Fruit fly (Drosophila melanogaster): ENCODE data around the gene CG7990.
A peak's percentile ranks its signal among the peaks of the same experiment; 100 is the strongest.

CG7990 gene

DNA sequence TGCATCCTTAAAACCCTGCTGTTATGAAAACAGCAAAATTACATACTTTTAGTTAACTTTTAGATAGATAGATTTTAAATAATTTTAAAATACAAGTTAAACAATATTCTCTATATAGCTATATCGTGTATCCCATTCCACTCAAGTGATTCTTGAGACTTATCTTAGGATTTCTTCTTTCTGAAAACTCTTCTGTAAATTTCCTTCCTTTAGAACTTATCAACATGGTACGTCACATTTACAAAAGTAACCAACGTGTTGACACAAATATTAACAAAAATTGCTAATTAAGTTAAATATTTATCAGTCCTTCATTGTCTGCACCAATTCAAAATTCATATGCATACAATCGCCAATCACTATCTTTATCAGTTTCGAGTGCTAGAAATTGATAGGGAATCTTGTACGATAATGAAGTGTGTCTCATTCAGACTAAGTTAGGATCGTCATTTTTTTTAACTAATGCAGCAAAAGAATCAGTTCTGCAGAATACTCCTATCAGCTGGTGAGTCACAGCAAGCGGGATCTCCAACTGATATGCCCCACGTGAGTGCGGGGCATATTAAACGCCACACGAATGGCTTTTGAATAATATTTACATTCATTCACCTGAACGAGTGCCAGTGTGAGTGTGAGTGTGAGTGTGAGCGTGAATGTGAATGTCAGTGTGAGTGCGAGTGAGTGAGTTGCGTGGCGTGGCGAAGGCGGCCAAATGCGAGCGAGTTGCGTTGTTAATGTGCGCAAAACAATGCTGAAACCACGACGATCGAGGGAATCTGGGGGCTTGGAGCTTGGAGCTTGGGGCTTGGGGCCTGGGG, 34.0 kb downstream of the CG7990 start (continued):
- TF ChIP-seq vfl (GFP tag; optimal IDR thresholded peaks at IDR 0.05) (no peak), CG33557 (GFP tag; optimal IDR thresholded peaks at IDR 0.05) (no peak), Drgx (GFP tag; IDR thresholded peaks at IDR 0.05) (no peak), Camta (GFP tag; optimal IDR thresholded peaks at IDR 0.05) (no peak), CG17328 (GFP tag; IDR thresholded peaks at IDR 0.05) (peak; percentile 33; the same call in 1 of the 2 replicates), ind (GFP tag; optimal IDR thresholded peaks at IDR 0.05) (no peak), CG31388 (GFP tag; optimal IDR thresholded peaks at IDR 0.05) (no peak), MESR4 (GFP tag; optimal IDR thresholded peaks at IDR 0.05) (no peak), gcm (GFP tag; optimal IDR thresholded peaks at IDR 0.05) (no peak), MBD-R2 (GFP tag; IDR thresholded peaks at IDR 0.05) (0 out of 2 replicates have a peak, but pooled peaks have one; percentile 12), crol (GFP tag; IDR thresholded peaks at IDR 0.05) (peak; percentile 23; the same call in 1 of the 2 replicates), Poxn (GFP tag; IDR thresholded peaks at IDR 0.05) (no peak), tgo (GFP tag; IDR thresholded peaks at IDR 0.05) (0 out of 3 replicates have a peak, but pooled peaks have one; percentile 13), CG32532 (GFP tag; IDR thresholded peaks at IDR 0.05) (peak; percentile 34; the same call in 1 of the 2 replicates), CG3065 (GFP tag; optimal IDR thresholded peaks at IDR 0.05) (no peak), CG5180 (GFP tag; optimal IDR thresholded peaks at IDR 0.05) (no peak), tup (GFP tag; optimal IDR thresholded peaks at IDR 0.05) (no peak), amos (GFP tag; IDR thresholded peaks at IDR 0.05; ENCODE audit: partially characterized antibody) (no peak; the same call in 1 of the 2 replicates), Opbp (GFP tag; IDR thresholded peaks at IDR 0.05; ENCODE audit: partially characterized antibody) (no peak), CG14050 (GFP tag; IDR thresholded peaks at IDR 0.05) (no peak), luna (GFP tag; optimal IDR thresholded peaks at IDR 0.05) (no peak), CG11093 (GFP tag; IDR thresholded peaks at IDR 0.05) (no peak), dmrt99B (tag; optimal IDR thresholded peaks at IDR 0.05) (no peak), slou (GFP tag; optimal IDR thresholded peaks at IDR 0.05) (no peak), h (optimal IDR thresholded peaks at IDR 0.05) (no peak), CG4424 (GFP tag; optimal IDR thresholded peaks at IDR 0.05) (no peak), CG17829 (tag; optimal IDR thresholded peaks at IDR 0.05) (no peak), CG11696 (GFP tag; IDR thresholded peaks at IDR 0.05) (no peak), CG6813 (GFP tag; optimal IDR thresholded peaks at IDR 0.05) (no peak), CG10147 (GFP tag; optimal IDR thresholded peaks at IDR 0.05) (no peak), CG11456 (GFP tag; IDR thresholded peaks at IDR 0.05) (no peak), HLH4C (GFP tag; IDR thresholded peaks at IDR 0.05; ENCODE audit: partially characterized antibody) (no peak), psq (GFP tag; optimal IDR thresholded peaks at IDR 0.05) (no peak), bsh (GFP tag; optimal IDR thresholded peaks at IDR 0.05) (no peak), pros (GFP tag; optimal IDR thresholded peaks at IDR 0.05) (no peak), CG7271 (tag; optimal IDR thresholded peaks at IDR 0.05) (no peak), HmgD (GFP tag; optimal IDR thresholded peaks at IDR 0.05) (no peak), CG7963 (GFP tag; IDR thresholded peaks at IDR 0.05; ENCODE audit: partially characterized antibody) (no peak), fd96Cb (tag; optimal IDR thresholded peaks at IDR 0.05) (no peak), bbx (GFP tag; IDR thresholded peaks at IDR 0.05; ENCODE audit: partially characterized antibody) (no peak), CG17912 (GFP tag; optimal IDR thresholded peaks at IDR 0.05) (no peak), Dbx (GFP tag; IDR thresholded peaks at IDR 0.05) (0 out of 3 replicates have a peak, but pooled peaks have one; percentile 36), wdn (GFP tag; IDR thresholded peaks at IDR 0.05) (no peak), cato (GFP tag; optimal IDR thresholded peaks at IDR 0.05; ENCODE audit: borderline replicate concordance) (no peak), CG17186 (GFP tag; optimal IDR thresholded peaks at IDR 0.05) (no peak), NC2α (GFP tag; optimal IDR thresholded peaks at IDR 0.05) (no peak), Sox102F (GFP tag; optimal IDR thresholded peaks at IDR 0.05) (no peak), ems (GFP tag; optimal IDR thresholded peaks at IDR 0.05) (no peak), sima (GFP tag; optimal IDR thresholded peaks at IDR 0.05) (no peak)

All from whole organism, embryonic.